Worm (Caenorhabditis elegans) whole organism, L4 larva: Measurements from ENCODE around the gene nas-3.

Experiments used
- D1046.2 ChIP-seq: fragments of 200-800 bp; sonication (Bioruptor generic); IDR thresholded peaks from 2 replicates; pipeline ENCODE4 v1.3.6; 2022; ENCODE audit warnings: missing genetic modification characterization, missing compliant biosample characterization
- F26F4.8 ChIP-seq: fragments of 200-800 bp; sonication (Bioruptor generic); conservative IDR thresholded peaks from 2 replicates; pipeline ENCODE4 v1.3.6; 2022; ENCODE audit warnings: missing genetic modification characterization, missing compliant biosample characterization
- R02D3.7 ChIP-seq: fragments of 150-350 bp; sonication (generic microtip); optimal IDR thresholded peaks from 3 replicates; lab custom pipeline; 2014; ENCODE audit warnings: missing biosample characterization, missing genetic modification characterization
- T20F7.1 ChIP-seq: fragments of 200-800 bp; sonication (Bioruptor generic); optimal IDR thresholded peaks from 2 replicates; lab custom pipeline; 2018; ENCODE audit warnings: mild to moderate bottlenecking, missing genetic modification characterization, missing compliant biosample characterization
- T26A8.4 ChIP-seq: fragments of 200-800 bp; sonication (Bioruptor generic); IDR thresholded peaks from 2 replicates; pipeline ENCODE4 v1.3.6; 2022; ENCODE audit warnings: missing genetic modification characterization, missing compliant biosample characterization
- Y48G9A.11 ChIP-seq: fragments of 200-800 bp; sonication (Bioruptor generic); IDR thresholded peaks from 2 replicates; pipeline ENCODE4 v1.3.6; 2022; ENCODE audit warnings: missing genetic modification reagents, missing genetic modification characterization, missing compliant biosample characterization
- Y5F2A.4 ChIP-seq: fragments of 200-800 bp; sonication (Bioruptor generic); optimal IDR thresholded peaks from 2 replicates; lab custom pipeline; 2018; ENCODE audit warnings: mild to moderate bottlenecking, missing genetic modification characterization, missing compliant biosample characterization
- ZK337.2 ChIP-seq: fragments of 200-800 bp; sonication (Bioruptor generic); IDR thresholded peaks from 2 replicates; pipeline ENCODE4 v1.3.6; 2022; ENCODE audit warnings: missing genetic modification reagents, missing genetic modification characterization, missing compliant biosample characterization
- ZK546.5 ChIP-seq, 2 experiments: sonication (generic microtip); optimal IDR thresholded peaks; 2 replicates each; lab custom pipeline; 2017; ENCODE audit warnings: missing biosample characterization in 2 of 2, missing genetic modification characterization in 2 of 2
- aha-1 ChIP-seq: fragments of 150-350 bp; peaks from one replicate; lab custom pipeline; 2014; ENCODE audit warnings: missing biosample characterization, missing genetic modification characterization
- ama-1 ChIP-seq: fragments of 150-350 bp; optimal IDR thresholded peaks from 2 replicates; lab custom pipeline; 2014; ENCODE audit warnings: inconsistent platforms, mixed read lengths
- arid-1 ChIP-seq: fragments of 200-800 bp; sonication (Bioruptor generic); conservative IDR thresholded peaks from 2 replicates; pipeline ENCODE4 v1.3.6; 2022; ENCODE audit warnings: missing genetic modification reagents, missing genetic modification characterization, missing compliant biosample characterization
- attf-4 ChIP-seq: sonication (generic microtip); optimal IDR thresholded peaks from 3 replicates; lab custom pipeline; 2017; ENCODE audit warnings: missing biosample characterization, missing genetic modification characterization
- ceh-20 ChIP-seq: fragments of 200-800 bp; sonication (Bioruptor generic); IDR thresholded peaks from 2 replicates; pipeline ENCODE4 v1.3.6; 2022; ENCODE audit warnings: missing genetic modification reagents, missing genetic modification characterization, missing compliant biosample characterization
- ces-1 ChIP-seq: fragments of 150-350 bp; sonication (generic microtip); optimal IDR thresholded peaks from 4 replicates; lab custom pipeline; 2014; ENCODE audit warnings: missing biosample characterization, missing genetic modification reagents, missing genetic modification characterization
- ctbp-1 ChIP-seq: fragments of 200-800 bp; sonication (Bioruptor generic); IDR thresholded peaks from 2 replicates; pipeline ENCODE4 v1.3.6; 2022; ENCODE audit warnings: missing genetic modification reagents, missing genetic modification characterization, missing compliant biosample characterization
- daf-8 ChIP-seq: fragments of 200-800 bp; sonication (Bioruptor generic); IDR thresholded peaks from 2 replicates; pipeline ENCODE4 v1.3.6; 2022; ENCODE audit warnings: missing genetic modification characterization, missing compliant biosample characterization
- dmd-6 ChIP-seq: fragments of 200-800 bp; sonication (Bioruptor generic); IDR thresholded peaks from 2 replicates; pipeline ENCODE4 v1.3.6; 2022; ENCODE audit warnings: missing genetic modification reagents, missing genetic modification characterization, missing compliant biosample characterization
- egl-43 ChIP-seq: fragments of 200-800 bp; sonication (Bioruptor generic); IDR thresholded peaks from 2 replicates; pipeline ENCODE4 v1.3.6; 2022; ENCODE audit warnings: missing genetic modification reagents, missing genetic modification characterization, missing compliant biosample characterization
- hlh-11 ChIP-seq: fragments of 200-800 bp; sonication (Bioruptor generic); optimal IDR thresholded peaks from 2 replicates; lab custom pipeline; 2018; ENCODE audit warnings: mild to moderate bottlenecking, missing genetic modification characterization, missing compliant biosample characterization
- hlh-30 ChIP-seq: sonication (generic microtip); optimal IDR thresholded peaks from 2 replicates; lab custom pipeline; 2017; ENCODE audit warnings: antibody characterized with exemption, mild to moderate bottlenecking, missing genetic modification characterization, missing compliant biosample characterization; ENCODE audit not compliant: insufficient read depth
- hmg-1.1 ChIP-seq: fragments of 200-800 bp; sonication (Bioruptor generic); IDR thresholded peaks from 2 replicates; pipeline ENCODE4 v1.3.6; 2022; ENCODE audit warnings: missing genetic modification reagents, missing genetic modification characterization, missing compliant biosample characterization
- jun-1 ChIP-seq: fragments of 150-350 bp; optimal IDR thresholded peaks from 2 replicates; lab custom pipeline; 2014; ENCODE audit warnings: missing biosample characterization, missing genetic modification reagents, missing genetic modification characterization
- lim-7 ChIP-seq: fragments of 200-800 bp; sonication (Bioruptor generic); IDR thresholded peaks from 2 replicates; pipeline ENCODE4 v1.3.6; 2022; ENCODE audit warnings: missing genetic modification characterization, missing compliant biosample characterization
- lin-15B ChIP-seq: fragments of 150-350 bp; sonication (generic microtip); optimal IDR thresholded peaks from 3 replicates; lab custom pipeline; 2014; ENCODE audit warnings: missing biosample characterization, missing genetic modification characterization
- lin-29 ChIP-seq: fragments of 200-800 bp; sonication (Bioruptor generic); IDR thresholded peaks from 2 replicates; pipeline ENCODE4 v1.3.6; 2022; ENCODE audit warnings: missing genetic modification reagents, missing genetic modification characterization, missing compliant biosample characterization
- lin-39 ChIP-seq: fragments of 150-350 bp; optimal IDR thresholded peaks from 2 replicates; lab custom pipeline; 2014; ENCODE audit warnings: missing biosample characterization, missing genetic modification reagents, missing genetic modification characterization
- lir-3 ChIP-seq: sonication (generic microtip); optimal IDR thresholded peaks from 2 replicates; lab custom pipeline; 2016; ENCODE audit warnings: mild to moderate bottlenecking, missing genetic modification characterization, missing compliant biosample characterization
- madf-5 ChIP-seq, 2 experiments: fragments of 200-800 bp; sonication (Bioruptor generic); IDR thresholded peaks; 2 replicates each; pipeline ENCODE4 v1.3.6; 2022; ENCODE audit warnings: missing compliant biosample characterization in 2 of 2, missing genetic modification characterization in 2 of 2
- madf-9 ChIP-seq: fragments of 200-800 bp; sonication (Bioruptor generic); conservative IDR thresholded peaks from 2 replicates; pipeline ENCODE4 v1.3.6; 2022; ENCODE audit warnings: missing genetic modification reagents, missing genetic modification characterization, missing compliant biosample characterization
- mes-2 ChIP-seq: sonication (generic microtip); optimal IDR thresholded peaks from 2 replicates; lab custom pipeline; 2016; ENCODE audit warnings: missing genotype, mild to moderate bottlenecking, missing genetic modification characterization, missing compliant biosample characterization; ENCODE audit not compliant: poor library complexity, severe bottlenecking
- nhr-10 ChIP-seq: fragments of 150-350 bp; optimal IDR thresholded peaks from 2 replicates; lab custom pipeline; 2014; ENCODE audit warnings: missing biosample characterization, missing genetic modification characterization
- nhr-102 ChIP-seq: sonication (generic microtip); optimal IDR thresholded peaks from 2 replicates; lab custom pipeline; 2016; ENCODE audit warnings: mild to moderate bottlenecking, missing genetic modification characterization, moderate library complexity, missing compliant biosample characterization
- nhr-11 ChIP-seq: fragments of 150-350 bp; optimal IDR thresholded peaks from 2 replicates; lab custom pipeline; 2014; ENCODE audit warnings: missing biosample characterization, missing genetic modification characterization
- nhr-111 ChIP-seq: fragments of 200-800 bp; sonication (Bioruptor generic); optimal IDR thresholded peaks from 2 replicates; lab custom pipeline; 2018; ENCODE audit warnings: mild to moderate bottlenecking, missing genetic modification characterization, missing compliant biosample characterization
- nhr-41 ChIP-seq: fragments of 200-800 bp; sonication (Bioruptor generic); IDR thresholded peaks from 2 replicates; pipeline ENCODE4 v1.3.6; 2022; ENCODE audit warnings: missing genetic modification reagents, missing genetic modification characterization, missing compliant biosample characterization
- nhr-42 ChIP-seq: fragments of 200-800 bp; sonication (Bioruptor generic); IDR thresholded peaks from 2 replicates; pipeline ENCODE4 v1.3.6; 2022; ENCODE audit warnings: missing genetic modification characterization, missing compliant biosample characterization
- nhr-48 ChIP-seq: sonication (generic microtip); optimal IDR thresholded peaks from 2 replicates; lab custom pipeline; 2016; ENCODE audit warnings: mild to moderate bottlenecking, missing genetic modification characterization, missing compliant biosample characterization
- pha-4 ChIP-seq, 2 experiments: fragments of 150-350 bp in 1 of 2; fragments of 200-800 bp in 1 of 2; sonication (Bioruptor generic) in 1 of 2; IDR thresholded peaks in 1 of 2; optimal IDR thresholded peaks in 1 of 2; 2 replicates each; pipeline versions ENCODE4 v1.3.6 to Lab custom; 2014 to 2022; ENCODE audit warnings: missing genetic modification characterization in 2 of 2, missing genetic modification reagents in 2 of 2, missing biosample characterization in 1 of 2, missing compliant biosample characterization in 1 of 2
- rbr-2 ChIP-seq: sonication (generic microtip); optimal IDR thresholded peaks from 2 replicates; lab custom pipeline; 2016; ENCODE audit warnings: missing genotype, missing genetic modification characterization, missing compliant biosample characterization
- saeg-2 ChIP-seq: fragments of 200-800 bp; sonication (Bioruptor generic); IDR thresholded peaks from 2 replicates; pipeline ENCODE4 v1.3.6; 2022; ENCODE audit warnings: missing genetic modification reagents, missing genetic modification characterization, missing compliant biosample characterization
- snpc-1.2 ChIP-seq: fragments of 200-800 bp; sonication (Bioruptor generic); IDR thresholded peaks from 2 replicates; pipeline ENCODE4 v1.3.6; 2022; ENCODE audit warnings: missing genetic modification reagents, missing genetic modification characterization, missing compliant biosample characterization
- spr-1 ChIP-seq: sonication (generic microtip); optimal IDR thresholded peaks from 2 replicates; lab custom pipeline; 2016; ENCODE audit warnings: mild to moderate bottlenecking, missing genetic modification characterization, missing compliant biosample characterization
- tra-1 ChIP-seq: fragments of 200-800 bp; sonication (Bioruptor generic); IDR thresholded peaks from 2 replicates; pipeline ENCODE4 v1.3.6; 2022; ENCODE audit warnings: missing genetic modification reagents, missing genetic modification characterization, missing compliant biosample characterization
- unc-62 ChIP-seq, 3 experiments: fragments of 150-350 bp in 1 of 3; sonication (generic microtip); optimal IDR thresholded peaks in 2 of 3; peaks in 1 of 3; 1 replicate in 1 of 3; 2 replicates in 2 of 3; lab custom pipeline; 2014 to 2017; ENCODE audit warnings: missing biosample characterization in 3 of 3, missing genetic modification characterization in 3 of 3, missing genetic modification reagents in 3 of 3, missing genotype in 1 of 3
- vab-7 ChIP-seq: fragments of 200-800 bp; sonication (Bioruptor generic); IDR thresholded peaks from 2 replicates; pipeline ENCODE4 v1.3.6; 2022; ENCODE audit warnings: missing genetic modification reagents, missing genetic modification characterization, missing compliant biosample characterization
- zip-11 ChIP-seq: fragments of 200-800 bp; sonication (Bioruptor generic); IDR thresholded peaks from 2 replicates; pipeline ENCODE4 v1.3.6; 2022; ENCODE audit warnings: missing genetic modification characterization, missing compliant biosample characterization
- ztf-11 ChIP-seq: fragments of 150-350 bp; optimal IDR thresholded peaks from 2 replicates; lab custom pipeline; 2014; ENCODE audit warnings: missing biosample characterization, missing genetic modification characterization

Gene nas-3

ce11 chrV:9503152-9503817 is 25.3 kb downstream of the nas-3 start (continued):
- TF ChIP-seq vab-7 (GFP tag; lab: Robert Waterston, UW) (peak; percentile 80), nhr-48 (tag; lab: Kevin White, UChicago) (peak; percentile 75), ama-1 (lab: Kevin White, UChicago) (no peak), nhr-41 (GFP tag; lab: Robert Waterston, UW) (peak; percentile 62; the same call in 1 of the 2 replicates), mes-2 (tag; lab: Kevin White, UChicago) (peak; percentile 71), nhr-102 (tag; lab: Kevin White, UChicago) (peak; percentile 68), F26F4.8 (GFP tag; lab: Robert Waterston, UW) (peak; percentile 77; the same call in 1 of the 2 replicates), ceh-20 (peak; percentile 84), madf-5 (GFP tag; IDR thresholded peaks at IDR 0.05; lab: Robert Waterston, UW) (peak; percentile 72 to 73; a peak in 1 of 4 replicates), hlh-11 (tag; lab: Kevin White, UChicago) (peak; percentile 65), nhr-10 (tag; lab: Kevin White, UChicago) (no peak), lir-3 (tag; lab: Kevin White, UChicago) (peak; percentile 60), Y48G9A.11 (peak; percentile 76), Y5F2A.4 (GFP tag; lab: Kevin White, UChicago) (peak; percentile 35), ces-1 (GFP tag; lab: Kevin White, UChicago) (no peak), ctbp-1 (GFP tag; lab: Robert Waterston, UW) (peak; percentile 87), madf-9 (GFP tag; lab: Robert Waterston, UW) (peak; percentile 79), lin-15B (no peak), dmd-6 (peak; percentile 84), ZK546.5 (tag; optimal IDR thresholded peaks at IDR 0.05; lab: Kevin White, UChicago) (no peak), T20F7.1 (GFP tag; lab: Kevin White, UChicago) (peak; percentile 47), lim-7 (GFP tag; lab: Robert Waterston, UW) (peak; percentile 87), nhr-111 (GFP tag; lab: Kevin White, UChicago) (peak; percentile 6), egl-43 (GFP tag; lab: Robert Waterston, UW) (no peak; the same call in 1 of the 2 replicates), unc-62 (GFP tag; optimal IDR thresholded peaks at IDR 0.05 in 1 of 2; lab: Kevin White, UChicago) (peak in 1 of 2 experiments; percentile 93), unc-62 (tag; optimal IDR thresholded peaks at IDR 0.05; lab: Kevin White, UChicago) (no peak), lin-29 (peak; percentile 56; the same call in 1 of the 2 replicates), jun-1 (tag; lab: Kevin White, UChicago) (no peak), tra-1 (peak; percentile 85), pha-4 (GFP tag; IDR thresholded peaks at IDR 0.05; lab: Robert Waterston, UW) (peak; percentile 88; the same call in 1 of the 2 replicates), pha-4 (tag; optimal IDR thresholded peaks at IDR 0.05; lab: Kevin White, UChicago) (no peak), hmg-1.1 (GFP tag; lab: Robert Waterston, UW) (peak; percentile 87), saeg-2 (GFP tag; lab: Robert Waterston, UW) (peak; percentile 49; the same call in 1 of the 2 replicates), T26A8.4 (GFP tag; lab: Robert Waterston, UW) (peak; percentile 88), ZK337.2 (GFP tag; lab: Robert Waterston, UW) (peak; percentile 87), nhr-11 (tag; lab: Kevin White, UChicago) (no peak), spr-1 (tag; lab: Kevin White, UChicago) (peak; percentile 41), zip-11 (0 out of 2 replicates have a peak, but pooled peaks have one; percentile 49), lin-39 (tag; lab: Kevin White, UChicago) (no peak), aha-1 (peak; percentile 95), rbr-2 (tag; lab: Kevin White, UChicago) (peak; percentile 75), attf-4 (tag; lab: Kevin White, UChicago) (no peak), snpc-1.2 (GFP tag; lab: Robert Waterston, UW) (peak; percentile 85; the same call in 1 of the 2 replicates), D1046.2 (GFP tag; lab: Robert Waterston, UW) (peak; percentile 86), daf-8 (GFP tag; lab: Robert Waterston, UW) (0 out of 2 replicates have a peak, but pooled peaks have one; percentile 45), hlh-30 (tag; lab: Kevin White, UChicago) (peak; percentile 6), ztf-11 (tag; lab: Kevin White, UChicago) (no peak), R02D3.7 (tag; lab: Kevin White, UChicago) (no peak), arid-1 (GFP tag; lab: Robert Waterston, UW) (peak; percentile 78), nhr-42 (GFP tag; lab: Robert Waterston, UW) (peak; percentile 81)
